Worm (Caenorhabditis elegans) whole organism, L4 larva: Measurements from ENCODE around the gene fem-3.

ENCODE experiments used
- ceh-44 ChIP-seq: fragments of 200-800 bp; sonication (Bioruptor generic); IDR thresholded peaks from 2 replicates; pipeline ENCODE4 v1.3.6; 2022; ENCODE audit warnings: missing genetic modification reagents, missing genetic modification characterization, missing compliant biosample characterization
- ceh-82 ChIP-seq: sonication (generic microtip); optimal IDR thresholded peaks from 2 replicates; lab custom pipeline; 2017; ENCODE audit warnings: missing biosample characterization, missing genetic modification characterization
- ctbp-1 ChIP-seq: fragments of 200-800 bp; sonication (Bioruptor generic); IDR thresholded peaks from 2 replicates; pipeline ENCODE4 v1.3.6; 2022; ENCODE audit warnings: missing genetic modification reagents, missing genetic modification characterization, missing compliant biosample characterization
- daf-8 ChIP-seq: fragments of 200-800 bp; sonication (Bioruptor generic); IDR thresholded peaks from 2 replicates; pipeline ENCODE4 v1.3.6; 2022; ENCODE audit warnings: missing genetic modification characterization, missing compliant biosample characterization
- mep-1 ChIP-seq: fragments of 150-350 bp; sonication (generic microtip); optimal IDR thresholded peaks from 3 replicates; lab custom pipeline; 2014; ENCODE audit warnings: missing biosample characterization, missing genetic modification characterization
- nhr-25 ChIP-seq: sonication (generic microtip); optimal IDR thresholded peaks from 2 replicates; lab custom pipeline; 2017; ENCODE audit warnings: missing genetic modification characterization, mild to moderate bottlenecking, missing compliant biosample characterization, antibody characterized with exemption, moderate library complexity, borderline replicate concordance; ENCODE audit not compliant: insufficient read depth
- nhr-6 ChIP-seq: fragments of 150-350 bp; optimal IDR thresholded peaks from 2 replicates; lab custom pipeline; 2014; ENCODE audit warnings: missing biosample characterization, missing genetic modification characterization
- nhr-76 ChIP-seq: fragments of 150-350 bp; optimal IDR thresholded peaks from 2 replicates; lab custom pipeline; 2014; ENCODE audit warnings: missing biosample characterization, missing genetic modification characterization

- TF ChIP-seq nhr-25 (tag; lab: Kevin White, UChicago) (no peak), daf-8 (GFP tag; lab: Robert Waterston, UW) (no peak), nhr-6 (tag; lab: Kevin White, UChicago) (no peak), nhr-76 (tag; lab: Kevin White, UChicago) (no peak), mep-1 (tag; lab: Kevin White, UChicago) (no peak), ctbp-1 (no peak), ceh-44 (GFP tag; lab: Robert Waterston, UW) (no peak), ceh-82 (tag; lab: Kevin White, UChicago) (no peak)
These were observed 41.3 kb downstream of the fem-3 start, which contains the start of gene daf-10 for ce11 chrIV:9146111-9146510.
